Worm (Caenorhabditis elegans): ENCODE results near the gene W03C9.8.
A peak's percentile ranks its signal among the peaks of the same experiment; 100 is the strongest.

The W03C9.8 gene

ce11 chrII:11948459-11948858, at the start of gene W03C9.8:
W03C9.8 (plus strand) TSS chrII:11948759.
- TF ChIP-seq unc-86 (tag; optimal IDR thresholded peaks at IDR 0.05) (no peak), lir-3 (tag; optimal IDR thresholded peaks at IDR 0.05; ENCODE audit: poor library complexity) (no peak), isw-1 (GFP tag; IDR thresholded peaks at IDR 0.05) (no peak), nhr-20 (tag; optimal IDR thresholded peaks at IDR 0.05) (no peak), ama-1 (optimal IDR thresholded peaks at IDR 0.05) (no peak), mdl-1 (tag; optimal IDR thresholded peaks at IDR 0.05) (no peak), pax-3 (tag; optimal IDR thresholded peaks at IDR 0.05) (no peak)

- TF ChIP-seq nhr-12 (tag; optimal IDR thresholded peaks at IDR 0.05) (no peak), nhr-76 (tag; optimal IDR thresholded peaks at IDR 0.05) (no peak), hpl-2 (GFP tag; optimal IDR thresholded peaks at IDR 0.05) (no peak), ceh-8 (GFP tag; optimal IDR thresholded peaks at IDR 0.05) (no peak), rnt-1 (tag; optimal IDR thresholded peaks at IDR 0.05) (no peak), efl-3 (GFP tag; optimal IDR thresholded peaks at IDR 0.05) (no peak), xbp-1 (tag; optimal IDR thresholded peaks at IDR 0.05) (no peak), Y116A8C.19 (tag; optimal IDR thresholded peaks at IDR 0.05; ENCODE audit: borderline replicate concordance) (no peak), fkh-8 (tag; optimal IDR thresholded peaks at IDR 0.05) (no peak), ztf-4 (tag; optimal IDR thresholded peaks at IDR 0.05) (no peak), aha-1 (tag; optimal IDR thresholded peaks at IDR 0.05) (no peak), efl-1 (optimal IDR thresholded peaks at IDR 0.05) (no peak), efl-1 (GFP tag; optimal IDR thresholded peaks at IDR 0.05 in 1 of 2) (no peak), elt-2 (tag; optimal IDR thresholded peaks at IDR 0.05) (no peak)
These were observed 48.8 kb upstream of the W03C9.8 start for ce11 chrII:11899761-11900160.

- TF ChIP-seq unc-62 (GFP tag; optimal IDR thresholded peaks at IDR 0.05) (no peak), hlh-17 (GFP tag; optimal IDR thresholded peaks at IDR 0.05; ENCODE audit: borderline replicate concordance) (no peak), F16B12.6 (tag; optimal IDR thresholded peaks at IDR 0.05) (no peak), unc-98 (GFP tag; IDR thresholded peaks at IDR 0.05) (no peak), C34B4.2 (tag; optimal IDR thresholded peaks at IDR 0.05) (no peak)
These were observed 47.4 kb upstream of the W03C9.8 start, which contains the start of gene vab-23 for ce11 chrII:11901110-11901509. vab-23 (minus strand) TSS chrII:11901210.

- TF ChIP-seq lin-14 (GFP tag; optimal IDR thresholded peaks at IDR 0.05), result peak; percentile 22
- no peak for TF ChIP-seq rnt-1 (tag; optimal IDR thresholded peaks at IDR 0.05)
- peak; percentile 8 for TF ChIP-seq mep-1 (tag; optimal IDR thresholded peaks at IDR 0.05)
These were observed 46.4 kb upstream of the W03C9.8 start for ce11 chrII:11902203-11902602.

ce11 chrII:11905023-11905422, 43.5 kb upstream of the W03C9.8 start:
- TF ChIP-seq C04F5.9 (tag; optimal IDR thresholded peaks at IDR 0.05) (no peak), pax-3 (tag; optimal IDR thresholded peaks at IDR 0.05) (no peak), nhr-76 (tag; optimal IDR thresholded peaks at IDR 0.05) (no peak), mep-1 (tag; optimal IDR thresholded peaks at IDR 0.05) (no peak), hpl-2 (GFP tag; optimal IDR thresholded peaks at IDR 0.05) (no peak), alr-1 (tag; optimal IDR thresholded peaks at IDR 0.05; ENCODE audit: borderline replicate concordance) (no peak), tbx-2 (tag; optimal IDR thresholded peaks at IDR 0.05) (no peak)

- TF ChIP-seq sox-4 (tag; optimal IDR thresholded peaks at IDR 0.05), result no peak
- TF ChIP-seq lin-15B (tag; optimal IDR thresholded peaks at IDR 0.05), result no peak
- no peak for TF ChIP-seq vab-15 (tag; optimal IDR thresholded peaks at IDR 0.05)
- no peak for TF ChIP-seq lin-14 (GFP tag; optimal IDR thresholded peaks at IDR 0.05)
- TF ChIP-seq dpl-1 (GFP tag; optimal IDR thresholded peaks at IDR 0.05), result no peak
- no peak for TF ChIP-seq sptf-1 (tag; optimal IDR thresholded peaks at IDR 0.05)
These were observed 42.3 kb upstream of the W03C9.8 start, which contains the start of gene ZK930.4 for ce11 chrII:11906217-11906616. ZK930.4 (plus strand) TSS chrII:11906517.

Measured in whole organism, L1 larva.